Worm (Caenorhabditis elegans) whole organism, L3 larva: ENCODE results near the gene ska-3.

Experiments
- egl-27 ChIP-seq: sonication (generic microtip); optimal IDR thresholded peaks from 4 replicates; lab custom pipeline; 2017; ENCODE audit warnings: missing biosample characterization, missing genetic modification reagents, missing genetic modification characterization
- fkh-10 ChIP-seq: sonication (generic microtip); optimal IDR thresholded peaks from 2 replicates; lab custom pipeline; 2017; ENCODE audit warnings: missing biosample characterization, missing genetic modification reagents, missing genetic modification characterization
- fos-1 ChIP-seq: fragments of 150-350 bp; optimal IDR thresholded peaks from 2 replicates; lab custom pipeline; 2014; ENCODE audit warnings: missing biosample characterization, missing genetic modification characterization
- jun-1 ChIP-seq: fragments of 150-350 bp; optimal IDR thresholded peaks from 2 replicates; lab custom pipeline; 2014; ENCODE audit warnings: missing biosample characterization, missing genetic modification reagents, missing genetic modification characterization
- lsy-12 ChIP-seq: sonication (generic microtip); optimal IDR thresholded peaks from 2 replicates; lab custom pipeline; 2016; ENCODE audit warnings: mild to moderate bottlenecking, missing genetic modification characterization, missing compliant biosample characterization
- nfya-1 ChIP-seq: sonication (generic microtip); optimal IDR thresholded peaks from 2 replicates; lab custom pipeline; 2017; ENCODE audit warnings: missing genetic modification characterization, mild to moderate bottlenecking, missing compliant biosample characterization, antibody characterized with exemption, moderate library complexity; ENCODE audit not compliant: insufficient read depth
- nhr-12 ChIP-seq: fragments of 150-350 bp; optimal IDR thresholded peaks from 2 replicates; lab custom pipeline; 2014; ENCODE audit warnings: missing biosample characterization, missing genetic modification characterization
- nhr-237 ChIP-seq: fragments of 150-350 bp; optimal IDR thresholded peaks from 2 replicates; lab custom pipeline; 2014; ENCODE audit warnings: missing biosample characterization, missing genetic modification characterization
- nhr-67 ChIP-seq: fragments of 150-350 bp; optimal IDR thresholded peaks from 2 replicates; lab custom pipeline; 2014; ENCODE audit warnings: missing biosample characterization, missing genetic modification characterization
- nhr-76 ChIP-seq: fragments of 150-350 bp; sonication (generic microtip); optimal IDR thresholded peaks from 5 replicates; lab custom pipeline; 2014; ENCODE audit warnings: missing biosample characterization, missing genetic modification characterization
- pqm-1 ChIP-seq: fragments of 150-350 bp; optimal IDR thresholded peaks from 2 replicates; lab custom pipeline; 2017; ENCODE audit warnings: missing biosample characterization, missing genetic modification characterization, inconsistent platforms
- unc-39 ChIP-seq: sonication (generic microtip); optimal IDR thresholded peaks from 4 replicates; lab custom pipeline; 2017; ENCODE audit warnings: missing biosample characterization, missing genetic modification characterization
- ztf-11 ChIP-seq: fragments of 150-350 bp; optimal IDR thresholded peaks from 2 replicates; lab custom pipeline; 2014; ENCODE audit warnings: missing biosample characterization, missing genetic modification characterization

DNA sequence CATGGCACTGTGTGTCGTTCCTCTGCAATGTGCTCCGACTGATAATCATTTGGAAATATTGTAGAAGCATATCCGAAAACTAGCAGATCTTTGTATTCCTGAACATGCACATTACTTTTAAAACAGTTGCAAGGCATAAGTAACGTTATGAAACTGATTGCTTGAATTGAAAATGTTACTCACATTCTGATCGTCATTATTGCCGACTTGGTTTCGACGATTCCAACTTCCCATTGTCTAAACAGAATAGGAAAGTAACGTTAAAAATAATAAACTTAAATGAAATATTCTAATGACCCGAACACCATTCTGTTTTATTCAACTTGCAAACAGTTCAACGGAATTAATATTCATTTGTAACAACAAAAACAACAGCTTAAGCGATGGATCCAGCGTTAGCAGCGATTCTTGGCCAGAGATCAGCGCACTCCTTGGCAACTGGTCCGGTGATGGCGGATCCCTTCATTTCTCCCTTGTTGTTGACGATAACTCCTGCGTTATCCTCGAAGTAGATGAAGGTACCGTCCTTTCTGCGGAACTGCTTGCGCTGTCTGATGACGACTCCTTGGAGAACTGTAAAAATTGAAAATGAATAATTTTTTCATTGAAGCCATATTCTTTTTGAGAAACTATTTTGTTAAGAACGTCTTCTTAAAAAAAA, 26.6 kb upstream of the ska-3 start, which contains the start of gene swp-1:
- TF ChIP-seq pqm-1 (tag; lab: Kevin White, UChicago) (no peak), nfya-1 (tag; lab: Kevin White, UChicago) (no peak), ztf-11 (no peak), nhr-67 (tag; lab: Kevin White, UChicago) (no peak), lsy-12 (no peak), fkh-10 (GFP tag; lab: Kevin White, UChicago) (no peak), fos-1 (tag; lab: Kevin White, UChicago) (no peak), nhr-237 (tag; lab: Kevin White, UChicago) (no peak), egl-27 (tag; lab: Kevin White, UChicago) (no peak), nhr-76 (tag; lab: Kevin White, UChicago) (no peak), unc-39 (tag; lab: Kevin White, UChicago) (no peak), nhr-12 (tag; lab: Kevin White, UChicago) (no peak), jun-1 (no peak)
